Worm (Caenorhabditis elegans) whole organism, young adult: ENCODE data around the gene C09G1.2.

ENCODE experiments used
- B0261.1 ChIP-seq: sonication (generic microtip); optimal IDR thresholded peaks from 2 replicates; lab custom pipeline; 2016; ENCODE audit warnings: mild to moderate bottlenecking, missing genetic modification characterization, moderate library complexity, missing compliant biosample characterization
- C06A6.2 ChIP-seq: fragments of 200-800 bp; sonication (Bioruptor generic); conservative IDR thresholded peaks from 2 replicates; pipeline ENCODE4 v1.3.6; 2022; ENCODE audit warnings: missing genetic modification characterization, missing compliant biosample characterization
- D2030.7 ChIP-seq: fragments of 200-800 bp; sonication (Bioruptor generic); IDR thresholded peaks from 2 replicates; pipeline ENCODE4 v1.3.6; 2022; ENCODE audit warnings: missing genetic modification reagents, missing genetic modification characterization, missing compliant biosample characterization
- F10E7.11 ChIP-seq: sonication (generic microtip); optimal IDR thresholded peaks from 2 replicates; lab custom pipeline; 2017; ENCODE audit warnings: mild to moderate bottlenecking, missing genetic modification characterization, moderate library complexity, missing compliant biosample characterization
- F49E8.2 ChIP-seq: sonication (generic microtip); optimal IDR thresholded peaks from 3 replicates; lab custom pipeline; 2017; ENCODE audit warnings: missing genetic modification characterization, mild to moderate bottlenecking, missing compliant biosample characterization, antibody characterized with exemption, moderate library complexity; ENCODE audit not compliant: insufficient read depth
- T07F8.4 ChIP-seq: sonication (generic microtip); optimal IDR thresholded peaks from 2 replicates; lab custom pipeline; 2016; ENCODE audit warnings: mild to moderate bottlenecking, missing genetic modification characterization, moderate library complexity, missing compliant biosample characterization
- Y56A3A.18 ChIP-seq: fragments of 200-800 bp; sonication (Bioruptor generic); IDR thresholded peaks from 2 replicates; pipeline ENCODE4 v1.3.6; 2022; ENCODE audit warnings: missing genetic modification reagents, missing genetic modification characterization, missing compliant biosample characterization
- ZK185.1 ChIP-seq: sonication (generic microtip); optimal IDR thresholded peaks from 2 replicates; lab custom pipeline; 2016; ENCODE audit warnings: mild to moderate bottlenecking, missing genetic modification characterization, missing compliant biosample characterization; ENCODE audit not compliant: poor library complexity, severe bottlenecking
- atf-7 ChIP-seq: sonication (generic microtip); optimal IDR thresholded peaks from 2 replicates; lab custom pipeline; 2017; ENCODE audit warnings: mild to moderate bottlenecking, missing genetic modification characterization, missing compliant biosample characterization
- attf-6 ChIP-seq: fragments of 200-800 bp; sonication (Bioruptor generic); IDR thresholded peaks from 2 replicates; pipeline ENCODE4 v1.3.6; 2022; ENCODE audit warnings: missing genetic modification reagents, missing genetic modification characterization, missing compliant biosample characterization
- ceh-100 ChIP-seq: fragments of 200-800 bp; sonication (Bioruptor generic); IDR thresholded peaks from 2 replicates; pipeline ENCODE4 v1.3.6; 2022; ENCODE audit warnings: missing genetic modification reagents, missing genetic modification characterization, missing compliant biosample characterization
- ceh-58 ChIP-seq: fragments of 200-800 bp; sonication (Bioruptor generic); IDR thresholded peaks from 2 replicates; pipeline ENCODE4 v1.3.6; 2022; ENCODE audit warnings: missing genetic modification characterization, missing compliant biosample characterization
- efl-1 ChIP-seq: fragments of 150-350 bp; optimal IDR thresholded peaks from 2 replicates; lab custom pipeline; 2014; ENCODE audit warnings: missing biosample characterization, missing genetic modification reagents, missing genetic modification characterization
- egl-18 ChIP-seq: fragments of 200-800 bp; sonication (Bioruptor generic); IDR thresholded peaks from 2 replicates; pipeline ENCODE4 v1.3.6; 2022; ENCODE audit warnings: missing genetic modification reagents, missing genetic modification characterization, missing compliant biosample characterization
- egrh-3 ChIP-seq: fragments of 200-800 bp; sonication (Bioruptor generic); IDR thresholded peaks from 2 replicates; pipeline ENCODE4 v1.3.6; 2022; ENCODE audit warnings: missing genetic modification reagents, missing genetic modification characterization, missing compliant biosample characterization
- ekl-4 ChIP-seq: fragments of 200-800 bp; sonication (Bioruptor generic); IDR thresholded peaks from 2 replicates; pipeline ENCODE4 v1.3.6; 2022; ENCODE audit warnings: missing genetic modification reagents, missing genetic modification characterization, missing compliant biosample characterization
- him-1 ChIP-seq: sonication (generic microtip); optimal IDR thresholded peaks from 2 replicates; lab custom pipeline; 2016; ENCODE audit warnings: missing genotype, missing genetic modification reagents, missing genetic modification characterization, missing compliant biosample characterization
- hrde-1 ChIP-seq: sonication (generic microtip); optimal IDR thresholded peaks from 2 replicates; lab custom pipeline; 2016; ENCODE audit warnings: missing genetic modification characterization, mild to moderate bottlenecking, missing compliant biosample characterization, moderate library complexity, missing genotype, missing genetic modification reagents, borderline replicate concordance
- hsf-1 ChIP-seq: fragments of 200-800 bp; sonication (Bioruptor generic); IDR thresholded peaks from 2 replicates; pipeline ENCODE4 v1.3.6; 2022; ENCODE audit warnings: missing genetic modification reagents, missing genetic modification characterization, missing compliant biosample characterization
- lin-26 ChIP-seq: fragments of 200-800 bp; sonication (Bioruptor generic); IDR thresholded peaks from 2 replicates; pipeline ENCODE4 v1.3.6; 2022; ENCODE audit warnings: missing genetic modification reagents, missing genetic modification characterization, missing compliant biosample characterization
- lin-35 ChIP-seq, 3 experiments: fragments of 150-350 bp in 2 of 3; sonication (generic microtip) in 1 of 3; optimal IDR thresholded peaks; 2 replicates each; lab custom pipeline; 2014 to 2018; ENCODE audit warnings: missing biosample characterization in 3 of 3, missing genetic modification characterization in 3 of 3, missing genetic modification reagents in 3 of 3
- lin-40 ChIP-seq: sonication (generic microtip); optimal IDR thresholded peaks from 2 replicates; lab custom pipeline; 2016; ENCODE audit warnings: missing genetic modification characterization, mild to moderate bottlenecking, missing compliant biosample characterization, missing genotype, missing genetic modification reagents
- lir-1 ChIP-seq: fragments of 200-800 bp; sonication (Bioruptor generic); conservative IDR thresholded peaks from 2 replicates; pipeline ENCODE4 v1.3.6; 2022; ENCODE audit warnings: missing genetic modification reagents, missing genetic modification characterization, missing compliant biosample characterization
- madf-3 ChIP-seq: fragments of 200-800 bp; sonication (Bioruptor generic); IDR thresholded peaks from 2 replicates; pipeline ENCODE4 v1.3.6; 2022; ENCODE audit warnings: missing genetic modification reagents, missing genetic modification characterization, missing compliant biosample characterization
- madf-6 ChIP-seq: fragments of 200-800 bp; sonication (Bioruptor generic); IDR thresholded peaks from 2 replicates; pipeline ENCODE4 v1.3.6; 2022; ENCODE audit warnings: missing genetic modification reagents, missing genetic modification characterization, missing compliant biosample characterization
- mel-28 ChIP-seq: sonication (generic microtip); optimal IDR thresholded peaks from 2 replicates; lab custom pipeline; 2016; ENCODE audit warnings: borderline replicate concordance, mild to moderate bottlenecking, missing genetic modification characterization, missing compliant biosample characterization
- mxl-1 ChIP-seq: sonication (generic microtip); optimal IDR thresholded peaks from 2 replicates; lab custom pipeline; 2016; ENCODE audit warnings: missing genetic modification characterization, missing compliant biosample characterization
- nfya-2 ChIP-seq: fragments of 200-800 bp; sonication (Bioruptor generic); IDR thresholded peaks from 2 replicates; pipeline ENCODE4 v1.3.6; 2022; ENCODE audit warnings: missing genetic modification reagents, missing genetic modification characterization, missing compliant biosample characterization
- nhr-120 ChIP-seq: fragments of 200-800 bp; sonication (Bioruptor generic); IDR thresholded peaks from 2 replicates; pipeline ENCODE4 v1.3.6; 2022; ENCODE audit warnings: missing genetic modification characterization, missing compliant biosample characterization
- pha-4 ChIP-seq: fragments of 150-350 bp; sonication (generic microtip); optimal IDR thresholded peaks from 2 replicates; lab custom pipeline; 2014; ENCODE audit warnings: missing biosample characterization, missing genetic modification reagents, missing genetic modification characterization
- rpc-1 ChIP-seq, 2 experiments: fragments of 150-350 bp in 1 of 2; sonication (generic microtip) in 1 of 2; optimal IDR thresholded peaks; 2 replicates each; lab custom pipeline; 2014 to 2018; ENCODE audit warnings: missing biosample characterization in 1 of 2, missing genetic modification characterization in 1 of 2, missing genetic modification reagents in 1 of 2, missing genotype in 1 of 2
- snpc-4 ChIP-seq, 5 experiments: fragments of 150-350 bp in 1 of 5; sonication (generic microtip) in 4 of 5; optimal IDR thresholded peaks; 2 replicates each; lab custom pipeline; 2014 to 2018; ENCODE audit warnings: missing genetic modification characterization in 5 of 5, missing biosample characterization in 3 of 5, antibody characterized with exemption in 2 of 5, mild to moderate bottlenecking in 2 of 5, missing compliant biosample characterization in 2 of 5, missing genotype in 2 of 5, moderate library complexity in 2 of 5, missing genetic modification reagents in 1 of 5
- tbp1 ChIP-seq: fragments of 200-800 bp; sonication (Bioruptor generic); optimal IDR thresholded peaks from 2 replicates; lab custom pipeline; 2018; ENCODE audit warnings: mild to moderate bottlenecking, missing genetic modification characterization, missing compliant biosample characterization
- tbx-9 ChIP-seq: sonication (generic microtip); optimal IDR thresholded peaks from 2 replicates; lab custom pipeline; 2016; ENCODE audit warnings: borderline replicate concordance, missing genetic modification characterization, inconsistent platforms, missing compliant biosample characterization
- xnd-1 ChIP-seq: sonication (generic microtip); optimal IDR thresholded peaks from 2 replicates; lab custom pipeline; 2016; ENCODE audit warnings: missing genotype, missing genetic modification reagents, missing genetic modification characterization, missing compliant biosample characterization
- zfh-2 ChIP-seq: fragments of 200-800 bp; sonication (Bioruptor generic); conservative IDR thresholded peaks from 2 replicates; pipeline ENCODE4 v1.3.6; 2022; ENCODE audit warnings: missing genetic modification reagents, missing genetic modification characterization, missing compliant biosample characterization
- ztf-26 ChIP-seq: sonication (generic microtip); optimal IDR thresholded peaks from 2 replicates; lab custom pipeline; 2017; ENCODE audit warnings: missing genetic modification characterization, missing compliant biosample characterization

C09G1.2 gene

DNA sequence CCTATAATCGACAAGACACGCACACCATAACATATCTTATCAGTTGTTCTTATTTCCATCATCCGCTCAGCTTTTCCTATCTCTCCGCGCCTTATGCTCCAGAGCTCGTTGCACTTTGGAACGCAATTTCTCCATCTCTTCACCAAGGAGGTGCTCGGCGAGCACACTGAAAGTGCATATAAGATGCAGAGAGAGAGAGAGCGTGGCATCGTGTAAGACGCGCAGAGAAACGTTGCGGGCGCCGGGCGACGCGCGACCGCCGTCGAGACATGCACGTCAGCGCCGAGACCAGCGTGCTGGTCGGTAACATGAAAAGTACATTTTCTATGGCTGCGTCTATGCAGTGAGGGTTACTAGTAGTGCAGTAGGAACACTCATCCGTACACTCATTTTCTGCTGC is 42.0 kb upstream of the C09G1.2 start (continued):
- TF ChIP-seq atf-7, result peak; percentile 85
- no peak for TF ChIP-seq lin-35 (GFP tag; optimal IDR thresholded peaks at IDR 0.05; lab: Kevin White, UChicago)
- TF ChIP-seq, all 124 proteins: peak for 32

DNA sequence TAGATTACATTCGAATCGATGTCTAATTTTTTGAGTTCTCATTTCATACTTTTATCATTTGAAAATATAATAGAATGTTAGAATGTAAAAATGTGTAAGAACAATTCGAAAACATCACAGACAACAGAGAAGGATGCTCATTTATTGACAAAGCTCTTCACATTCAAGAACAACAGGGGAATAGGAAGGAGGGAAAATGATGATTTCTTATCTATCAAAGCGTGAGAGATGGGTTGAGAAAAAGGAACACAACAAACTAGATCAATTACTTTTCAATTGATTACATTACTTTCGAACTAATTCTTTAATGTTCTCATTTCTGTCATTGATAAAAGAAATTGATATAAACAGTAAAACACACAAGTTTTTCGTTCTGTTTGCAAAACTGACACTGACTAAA is 34.3 kb upstream of the C09G1.2 start, which contains the start of the genes VB0395L.1 and nhx-1:
VB0395L.1 (minus strand) TSS at position 186 of the 400 bp plus-strand sequence.
nhx-1 (plus strand) TSS at position 326 of the 400 bp plus-strand sequence.
- no peak for TF ChIP-seq ceh-100 (GFP tag; lab: Robert Waterston, UW)
- TF ChIP-seq pha-4 (tag; lab: Kevin White, UChicago), result no peak
- no peak for TF ChIP-seq tbp1 (GFP tag; lab: Kevin White, UChicago)
- TF ChIP-seq xnd-1 (tag; lab: Kevin White, UChicago), result no peak
- no peak for TF ChIP-seq mel-28 (tag; lab: Kevin White, UChicago)
- no peak for TF ChIP-seq hrde-1 (tag; lab: Kevin White, UChicago)
- no peak for TF ChIP-seq lin-40 (tag; lab: Kevin White, UChicago)
- no peak for TF ChIP-seq him-1 (tag; lab: Kevin White, UChicago)

DNA sequence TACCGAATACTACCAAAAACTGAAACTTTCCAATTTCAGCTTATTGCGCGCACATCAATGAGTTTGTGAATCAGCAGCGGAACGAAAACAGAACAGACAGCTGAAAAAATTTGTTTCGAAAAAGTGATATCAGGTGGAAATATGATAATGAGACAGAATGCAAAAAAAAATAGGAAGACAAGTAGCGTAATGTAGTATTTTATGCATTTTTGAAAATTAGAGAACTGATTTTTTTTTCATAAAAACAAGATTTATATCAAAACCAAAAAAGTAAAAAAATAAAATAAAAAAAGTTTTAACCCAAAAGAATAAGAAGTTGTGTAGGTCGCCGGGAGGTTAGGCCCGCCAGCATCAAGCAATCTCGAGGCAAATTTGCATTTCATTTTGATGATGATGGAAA is 24.0 kb upstream of the C09G1.2 start, which contains the start of gene C09G1.4:
C09G1.4 (minus strand) TSS at position 101 of the 400 bp plus-strand sequence.
- TF ChIP-seq ZK185.1 (no peak), hrde-1 (tag; lab: Kevin White, UChicago) (no peak), lir-1 (no peak), attf-6 (GFP tag; lab: Robert Waterston, UW) (no peak), egl-18 (no peak), hsf-1 (no peak), nhr-120 (GFP tag; lab: Robert Waterston, UW) (no peak), ceh-58 (GFP tag; lab: Robert Waterston, UW) (no peak)

DNA sequence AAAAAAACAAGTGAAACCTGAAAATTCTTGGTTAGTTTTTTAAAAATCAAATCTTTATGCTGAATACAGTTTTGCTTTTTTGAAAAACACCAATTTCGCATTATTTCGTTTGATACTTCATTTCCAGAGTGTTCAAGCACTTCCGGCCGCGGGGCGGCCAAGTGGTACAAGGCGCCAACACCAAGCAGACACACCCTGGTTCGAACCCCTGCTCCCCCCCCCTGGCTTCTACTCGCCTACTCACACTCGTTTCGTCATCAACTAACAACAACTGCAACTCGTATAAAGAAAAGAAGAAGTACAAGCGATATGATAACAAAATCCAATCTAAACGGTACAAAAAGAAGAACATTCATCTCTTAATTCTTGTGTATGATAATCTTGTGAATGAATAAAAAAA is 20.3 kb upstream of the C09G1.2 start:
- TF ChIP-seq lin-26 (GFP tag; lab: Robert Waterston, UW) (peak; percentile 28; the same call in 1 of the 2 replicates), Y56A3A.18 (GFP tag; lab: Robert Waterston, UW) (0 out of 2 replicates have a peak, but pooled peaks have one; percentile 48), tbx-9 (tag; lab: Kevin White, UChicago) (no peak), mxl-1 (tag; lab: Kevin White, UChicago) (no peak), nfya-2 (GFP tag; lab: Robert Waterston, UW) (no peak), efl-1 (no peak), B0261.1 (tag; lab: Kevin White, UChicago) (peak; percentile 25), madf-6 (GFP tag; lab: Robert Waterston, UW) (0 out of 2 replicates have a peak, but pooled peaks have one; percentile 26), tbp1 (GFP tag; lab: Kevin White, UChicago) (peak; percentile 45), hsf-1 (peak; percentile 28; the same call in 1 of the 2 replicates), F49E8.2 (tag; lab: Kevin White, UChicago) (no peak), C06A6.2 (GFP tag; lab: Robert Waterston, UW) (no peak), egrh-3 (GFP tag; lab: Robert Waterston, UW) (0 out of 2 replicates have a peak, but pooled peaks have one; percentile 5), snpc-4 (GFP tag; optimal IDR thresholded peaks at IDR 0.05; lab: Kevin White, UChicago) (no peak), snpc-4 (tag; optimal IDR thresholded peaks at IDR 0.05; lab: Kevin White, UChicago) (peak in 2 of 4 experiments; percentile 12 to 56), D2030.7 (GFP tag; lab: Robert Waterston, UW) (peak; percentile 59), ekl-4 (GFP tag; lab: Robert Waterston, UW) (peak; percentile 39; the same call in 1 of the 2 replicates), T07F8.4 (tag; lab: Kevin White, UChicago) (no peak), madf-3 (GFP tag; lab: Robert Waterston, UW) (peak; percentile 65; the same call in 1 of the 2 replicates), zfh-2 (0 out of 2 replicates have a peak, but pooled peaks have one; percentile 34), ztf-26 (tag; lab: Kevin White, UChicago) (no peak), F10E7.11 (tag; lab: Kevin White, UChicago) (no peak), rpc-1 (optimal IDR thresholded peaks at IDR 0.05; lab: Kevin White, UChicago) (peak; percentile 36), rpc-1 (tag; optimal IDR thresholded peaks at IDR 0.05; lab: Kevin White, UChicago) (peak; percentile 60)
